Fruit fly (Drosophila melanogaster) whole organism, embryonic: ENCODE data around the gene Hinfp.

Experiments
- Adf1 ChIP-seq: fragments of 200-800 bp; sonication (Bioruptor generic); IDR thresholded peaks from 2 replicates; pipeline ENCODE4 v1.3.6; 2022; ENCODE audit warnings: missing biosample characterization, missing genetic modification characterization
- CG10147 ChIP-seq: fragments of 200-800 bp; sonication (Bioruptor generic); optimal IDR thresholded peaks from 2 replicates; lab custom pipeline; 2019; ENCODE audit warnings: missing biosample characterization, mild to moderate bottlenecking, missing genetic modification characterization, moderate library complexity
- CG10431 ChIP-seq: fragments of 200-800 bp; sonication (Bioruptor generic); optimal IDR thresholded peaks from 3 replicates; lab custom pipeline; 2018; ENCODE audit warnings: missing biosample characterization, mild to moderate bottlenecking, missing genetic modification characterization
- CG10654 ChIP-seq: fragments of 200-800 bp; sonication (Bioruptor generic); optimal IDR thresholded peaks from 2 replicates; lab custom pipeline; 2016; ENCODE audit warnings: missing biosample characterization, missing genetic modification characterization
- CG10979 ChIP-seq: fragments of 200-800 bp; sonication (Bioruptor generic); optimal IDR thresholded peaks from 2 replicates; lab custom pipeline; 2018; ENCODE audit warnings: missing biosample characterization, mild to moderate bottlenecking, missing genetic modification characterization, moderate library complexity
- CG14050 ChIP-seq: fragments of 200-800 bp; sonication (Bioruptor generic); IDR thresholded peaks from 3 replicates; pipeline ENCODE4 v1.3.6; 2022; ENCODE audit warnings: missing biosample characterization, missing genetic modification characterization
- CG14441 ChIP-seq: fragments of 200-800 bp; sonication (Bioruptor generic); IDR thresholded peaks from 2 replicates; pipeline ENCODE4 v1.3.6; 2022; ENCODE audit warnings: missing biosample characterization, missing genetic modification characterization
- CG15073 ChIP-seq: fragments of 200-800 bp; sonication (Bioruptor generic); optimal IDR thresholded peaks from 2 replicates; lab custom pipeline; 2016; ENCODE audit warnings: missing biosample characterization, missing genetic modification characterization
- CG1603 ChIP-seq: fragments of 200-800 bp; sonication (Bioruptor generic); optimal IDR thresholded peaks from 2 replicates; lab custom pipeline; 2019; ENCODE audit warnings: missing biosample characterization, mild to moderate bottlenecking, missing genetic modification characterization, moderate library complexity
- CG6272 ChIP-seq: fragments of 200-800 bp; sonication (Bioruptor generic); IDR thresholded peaks from 2 replicates; pipeline ENCODE4 v1.3.6; 2022; ENCODE audit warnings: missing biosample characterization, missing genetic modification characterization
- CG6854 ChIP-seq: fragments of 200-800 bp; sonication (Bioruptor generic); optimal IDR thresholded peaks from 3 replicates; lab custom pipeline; 2017; ENCODE audit warnings: missing biosample characterization, mild to moderate bottlenecking, missing genetic modification characterization
- CG7271 ChIP-seq: fragments of 200-800 bp; sonication (Bioruptor generic); optimal IDR thresholded peaks from 2 replicates; lab custom pipeline; 2018; ENCODE audit warnings: missing biosample characterization, mild to moderate bottlenecking, missing genetic modification characterization, moderate library complexity
- CG7556 ChIP-seq: fragments of 200-800 bp; sonication (Bioruptor generic); optimal IDR thresholded peaks from 2 replicates; lab custom pipeline; 2017; ENCODE audit warnings: missing biosample characterization, mild to moderate bottlenecking, missing genetic modification characterization
- CG7786 ChIP-seq: fragments of 200-800 bp; sonication (Bioruptor generic); optimal IDR thresholded peaks from 2 replicates; lab custom pipeline; 2016; ENCODE audit warnings: missing biosample characterization, missing genetic modification characterization
- CG8290 ChIP-seq, 3 experiments: fragments of 200-800 bp; sonication (Bioruptor generic); optimal IDR thresholded peaks; 2 replicates each; lab custom pipeline; 2016 to 2019; ENCODE audit warnings: missing biosample characterization in 3 of 3, missing genetic modification characterization in 3 of 3, mild to moderate bottlenecking in 2 of 3, moderate library complexity in 1 of 3
- CG9215 ChIP-seq: fragments of 200-800 bp; sonication (Bioruptor generic); IDR thresholded peaks from 2 replicates; pipeline ENCODE4 v1.3.6; 2022; ENCODE audit warnings: missing biosample characterization, missing genetic modification characterization
- Dll ChIP-seq: fragments of 200-800 bp; sonication (Bioruptor generic); IDR thresholded peaks from 4 replicates; pipeline ENCODE4 v1.3.6; 2022; ENCODE audit warnings: missing biosample characterization, missing genetic modification characterization; ENCODE audit not compliant: partially characterized antibody
- Dp ChIP-seq: fragments of 200-800 bp; sonication (Bioruptor generic); optimal IDR thresholded peaks from 2 replicates; lab custom pipeline; 2018; ENCODE audit warnings: missing biosample characterization, mild to moderate bottlenecking, missing genetic modification characterization, moderate library complexity
- Eip74EF ChIP-seq, 2 experiments: fragments of 200-800 bp in 1 of 2; fragments of >200 bp in 1 of 2; sonication (Bioruptor generic) in 1 of 2; optimal IDR thresholded peaks; 2 replicates each; lab custom pipeline; 2017 to 2019; ENCODE audit warnings: missing biosample characterization in 2 of 2, missing genetic modification characterization in 2 of 2, mild to moderate bottlenecking in 1 of 2, moderate library complexity in 1 of 2
- Elba2 ChIP-seq: fragments of 200-800 bp; sonication (Bioruptor generic); optimal IDR thresholded peaks from 3 replicates; lab custom pipeline; 2016; ENCODE audit warnings: missing biosample characterization, missing genetic modification characterization
- HLH54F ChIP-seq: fragments of 200-800 bp; sonication (Bioruptor generic); optimal IDR thresholded peaks from 3 replicates; lab custom pipeline; 2016; ENCODE audit warnings: missing biosample characterization, missing genetic modification characterization
- Nf-YA ChIP-seq: fragments of 200-800 bp; sonication (Bioruptor generic); IDR thresholded peaks from 2 replicates; pipeline ENCODE4 v1.3.6; 2022; ENCODE audit warnings: missing biosample characterization, missing genetic modification characterization
- NfI ChIP-seq: fragments of 200-800 bp; sonication (Bioruptor generic); optimal IDR thresholded peaks from 3 replicates; lab custom pipeline; 2018; ENCODE audit warnings: missing biosample characterization, mild to moderate bottlenecking, missing genetic modification characterization, moderate library complexity
- Poxn ChIP-seq: fragments of 200-800 bp; sonication (Bioruptor generic); IDR thresholded peaks from 2 replicates; pipeline ENCODE4 v1.3.6; 2022; ENCODE audit warnings: missing biosample characterization, missing genetic modification characterization
- Sox102F ChIP-seq: fragments of 200-800 bp; sonication (Bioruptor generic); optimal IDR thresholded peaks from 2 replicates; lab custom pipeline; 2018; ENCODE audit warnings: missing biosample characterization, mild to moderate bottlenecking, missing genetic modification characterization, moderate library complexity
- Spps ChIP-seq: fragments of 200-800 bp; sonication (Bioruptor generic); optimal IDR thresholded peaks from 2 replicates; lab custom pipeline; 2018; ENCODE audit warnings: missing biosample characterization, mild to moderate bottlenecking, missing genetic modification characterization
- ab ChIP-seq: fragments of 200-800 bp; sonication (Bioruptor generic); optimal IDR thresholded peaks from 2 replicates; lab custom pipeline; 2016; ENCODE audit warnings: missing biosample characterization, missing genetic modification characterization
- ash1 ChIP-seq: fragments of 200-800 bp; sonication (Bioruptor generic); optimal IDR thresholded peaks from 2 replicates; lab custom pipeline; 2018; ENCODE audit warnings: missing biosample characterization, mild to moderate bottlenecking, missing genetic modification characterization
- bigmax ChIP-seq: fragments of 200-800 bp; sonication (Bioruptor generic); optimal IDR thresholded peaks from 2 replicates; lab custom pipeline; 2018; ENCODE audit warnings: missing biosample characterization, mild to moderate bottlenecking, missing genetic modification characterization
- cg ChIP-seq: fragments of 200-800 bp; sonication (Bioruptor generic); optimal IDR thresholded peaks from 3 replicates; lab custom pipeline; 2019; ENCODE audit warnings: missing biosample characterization, mild to moderate bottlenecking, missing genetic modification characterization, moderate library complexity
- chm ChIP-seq: fragments of 200-800 bp; sonication (Bioruptor generic); IDR thresholded peaks from 2 replicates; pipeline ENCODE4 v1.3.6; 2022; ENCODE audit warnings: missing biosample characterization, missing genetic modification characterization
- ci ChIP-seq: fragments of 200-800 bp; sonication (Bioruptor generic); IDR thresholded peaks from 3 replicates; pipeline ENCODE4 v1.3.6; 2022; ENCODE audit warnings: missing biosample characterization, missing genetic modification characterization
- h ChIP-seq: fragments of >200 bp; optimal IDR thresholded peaks from 2 replicates; lab custom pipeline; 2017
- kni ChIP-seq: fragments of 200-800 bp; sonication (Bioruptor generic); optimal IDR thresholded peaks from 3 replicates; lab custom pipeline; 2017; ENCODE audit warnings: mild to moderate bottlenecking, missing biosample characterization, missing genetic modification reagents, missing genetic modification characterization
- maf-S ChIP-seq: fragments of 200-800 bp; sonication (Bioruptor generic); optimal IDR thresholded peaks from 2 replicates; lab custom pipeline; 2016; ENCODE audit warnings: missing biosample characterization, missing genetic modification characterization
- nmo ChIP-seq: fragments of 200-800 bp; sonication (Bioruptor generic); optimal IDR thresholded peaks from 2 replicates; lab custom pipeline; 2018; ENCODE audit warnings: missing biosample characterization, mild to moderate bottlenecking, missing genetic modification characterization, moderate library complexity
- otp ChIP-seq: fragments of 200-800 bp; sonication (Bioruptor generic); IDR thresholded peaks from 3 replicates; pipeline ENCODE4, ENCODE4 v1.3.6; 2022; ENCODE audit warnings: missing biosample characterization, missing genetic modification characterization
- pnt ChIP-seq: fragments of 200-800 bp; sonication (Bioruptor generic); optimal IDR thresholded peaks from 3 replicates; lab custom pipeline; 2016; ENCODE audit warnings: missing biosample characterization, missing genetic modification characterization
- pzg ChIP-seq: fragments of 200-800 bp; sonication (Bioruptor generic); optimal IDR thresholded peaks from 3 replicates; lab custom pipeline; 2018; ENCODE audit warnings: missing biosample characterization, mild to moderate bottlenecking, missing genetic modification characterization, moderate library complexity
- salm ChIP-seq: fragments of 200-800 bp; sonication (Bioruptor generic); optimal IDR thresholded peaks from 2 replicates; lab custom pipeline; 2018; ENCODE audit warnings: missing biosample characterization, mild to moderate bottlenecking, missing genetic modification characterization
- slp2 ChIP-seq: fragments of 200-800 bp; sonication (Bioruptor generic); optimal IDR thresholded peaks from 2 replicates; lab custom pipeline; 2016; ENCODE audit warnings: missing biosample characterization, missing genetic modification characterization
- trem ChIP-seq: fragments of 200-800 bp; optimal IDR thresholded peaks from 3 replicates; lab custom pipeline; 2019; ENCODE audit warnings: missing biosample characterization, mild to moderate bottlenecking, missing genetic modification characterization, moderate library complexity
- twi ChIP-seq: fragments of 200-800 bp; optimal IDR thresholded peaks from 2 replicates; lab custom pipeline; 2019; ENCODE audit warnings: missing biosample characterization, mild to moderate bottlenecking, missing genetic modification characterization, moderate library complexity
- wdn ChIP-seq: fragments of 200-800 bp; sonication (Bioruptor generic); IDR thresholded peaks from 2 replicates; pipeline ENCODE4 v1.3.6; 2022; ENCODE audit warnings: missing biosample characterization, missing genetic modification characterization
- wek ChIP-seq: fragments of 200-800 bp; sonication (Bioruptor generic); optimal IDR thresholded peaks from 3 replicates; lab custom pipeline; 2018; ENCODE audit warnings: missing biosample characterization, mild to moderate bottlenecking, missing genetic modification characterization, moderate library complexity
- z ChIP-seq: fragments of 200-800 bp; sonication (Bioruptor generic); IDR thresholded peaks from 3 replicates; pipeline ENCODE4 v1.3.6; 2022; ENCODE audit warnings: missing biosample characterization, missing genetic modification characterization
- zfh1 ChIP-seq: fragments of 200-800 bp; sonication (Bioruptor generic); IDR thresholded peaks from 3 replicates; pipeline ENCODE4 v1.3.6; 2022; ENCODE audit warnings: missing biosample characterization, missing genetic modification characterization

The Hinfp gene

DNA sequence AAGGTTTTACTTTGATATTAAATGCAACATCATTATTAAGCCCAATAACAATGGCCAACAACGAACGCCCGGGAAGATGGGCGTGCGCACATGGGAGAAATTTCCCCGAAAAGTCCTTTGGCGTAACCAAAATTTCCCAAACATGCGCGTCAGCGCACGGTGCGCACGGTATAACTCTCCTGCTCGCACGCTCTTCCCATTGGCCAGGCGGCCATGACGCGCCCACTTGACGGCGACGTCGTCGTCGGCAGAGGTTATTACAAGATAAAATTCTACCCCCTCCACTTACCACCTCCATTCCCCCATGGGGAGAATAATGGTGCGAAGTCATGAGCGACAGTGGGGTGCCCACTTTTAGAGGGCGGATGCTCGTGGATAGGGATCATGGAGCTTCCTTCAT lies 36.4 kb upstream of the Hinfp start (continued):
- no peak for TF ChIP-seq Sox102F (GFP tag; lab: Kevin White, UChicago)
- TF ChIP-seq otp (GFP tag; lab: Robert Waterston, UW), result no peak
- TF ChIP-seq kni (GFP tag; lab: Kevin White, UChicago), result no peak
- no peak for TF ChIP-seq CG10147 (GFP tag; lab: Kevin White, UChicago)
- no peak for TF ChIP-seq CG7786
- no peak for TF ChIP-seq wdn
- no peak for TF ChIP-seq wek (GFP tag; lab: Kevin White, UChicago)
- no peak for TF ChIP-seq Poxn (GFP tag; lab: Robert Waterston, UW)
- TF ChIP-seq HLH54F (GFP tag; lab: Kevin White, UChicago), result no peak
- no peak for TF ChIP-seq Dll
- TF ChIP-seq CG1603, result no peak
- peak; percentile 54 for TF ChIP-seq cg (GFP tag; lab: Kevin White, UChicago)
- no peak for TF ChIP-seq CG7271 (tag; lab: Kevin White, UChicago)
- TF ChIP-seq ash1 (GFP tag; lab: Kevin White, UChicago), result no peak
- no peak for TF ChIP-seq CG14050 (GFP tag; lab: Robert Waterston, UW)
- TF ChIP-seq twi (tag; lab: Kevin White, UChicago), result peak; percentile 13
- no peak for TF ChIP-seq CG8290 (GFP tag; optimal IDR thresholded peaks at IDR 0.05; lab: Kevin White, UChicago)
- no peak for TF ChIP-seq CG8290 (tag; optimal IDR thresholded peaks at IDR 0.05; lab: Kevin White, UChicago)
- TF ChIP-seq CG9215 (GFP tag; lab: Robert Waterston, UW), result no peak
- TF ChIP-seq CG10654 (GFP tag; lab: Kevin White, UChicago), result no peak
- no peak for TF ChIP-seq chm (GFP tag; lab: Robert Waterston, UW)
- no peak for TF ChIP-seq NfI (GFP tag; lab: Kevin White, UChicago)
- TF ChIP-seq h (lab: Kevin White, UChicago), result no peak
- no peak for TF ChIP-seq CG15073 (GFP tag; lab: Kevin White, UChicago)
- TF ChIP-seq pnt, result no peak
- no peak for TF ChIP-seq Spps (tag; lab: Kevin White, UChicago)
- no peak for TF ChIP-seq CG10979 (tag; lab: Kevin White, UChicago)
- no peak for TF ChIP-seq CG7556 (GFP tag; lab: Kevin White, UChicago)
- no peak for TF ChIP-seq slp2 (GFP tag; lab: Kevin White, UChicago)
- no peak for TF ChIP-seq nmo
- TF ChIP-seq Elba2, result no peak
- TF ChIP-seq trem, result no peak
- TF ChIP-seq ci (GFP tag; lab: Robert Waterston, UW), result no peak
- TF ChIP-seq CG6272 (GFP tag; lab: Robert Waterston, UW), result no peak
- no peak for TF ChIP-seq maf-S (GFP tag; lab: Kevin White, UChicago)
- TF ChIP-seq CG10431 (GFP tag; lab: Kevin White, UChicago), result no peak
- no peak for TF ChIP-seq CG6854
- TF ChIP-seq bigmax (GFP tag; lab: Kevin White, UChicago), result no peak
- peak; percentile 70 for TF ChIP-seq Nf-YA (GFP tag; lab: Robert Waterston, UW)
- no peak for TF ChIP-seq pzg (GFP tag; lab: Kevin White, UChicago)
- TF ChIP-seq salm (tag; lab: Kevin White, UChicago), result no peak
- TF ChIP-seq zfh1 (GFP tag; lab: Robert Waterston, UW), result no peak
- no peak for TF ChIP-seq Eip74EF (GFP tag; optimal IDR thresholded peaks at IDR 0.05; lab: Kevin White, UChicago)
- TF ChIP-seq Dp (GFP tag; lab: Kevin White, UChicago), result no peak
- TF ChIP-seq Adf1, result peak; percentile 92
- TF ChIP-seq CG14441 (GFP tag; lab: Robert Waterston, UW), result no peak
- TF ChIP-seq ab (GFP tag; lab: Kevin White, UChicago), result no peak
- TF ChIP-seq z (GFP tag; lab: Robert Waterston, UW), result no peak
